Fruit fly (Drosophila melanogaster): Measurements from ENCODE around the gene unc80.

unc80 gene

dm6 chr3R:27695019-27695418, 32.8 kb downstream of the unc80 start, which contains the start of gene HSPBAP1 (continued):
- TF ChIP-seq CG7745 (tag; optimal IDR thresholded peaks at IDR 0.05) (no peak), lab (GFP tag; optimal IDR thresholded peaks at IDR 0.05) (no peak), Dp (GFP tag; optimal IDR thresholded peaks at IDR 0.05) (peak; percentile 81), CG12659 (GFP tag; optimal IDR thresholded peaks at IDR 0.05) (no peak), CG4617 (GFP tag; optimal IDR thresholded peaks at IDR 0.05; ENCODE audit: borderline replicate concordance) (peak; percentile 42), vnd (GFP tag; IDR thresholded peaks at IDR 0.05; ENCODE audit: partially characterized antibody) (no peak), Neu2 (GFP tag; optimal IDR thresholded peaks at IDR 0.05; ENCODE audit: borderline replicate concordance) (no peak), yki (optimal IDR thresholded peaks at IDR 0.05) (no peak), slbo (GFP tag; IDR thresholded peaks at IDR 0.05) (no peak), CG12219 (GFP tag; optimal IDR thresholded peaks at IDR 0.05) (no peak), Usf (GFP tag; optimal IDR thresholded peaks at IDR 0.05) (no peak), CoRest (tag; optimal IDR thresholded peaks at IDR 0.05) (no peak), CG15514 (GFP tag; optimal IDR thresholded peaks at IDR 0.05) (peak; percentile 0), Hsf (GFP tag; optimal IDR thresholded peaks at IDR 0.05) (no peak), ab (GFP tag; optimal IDR thresholded peaks at IDR 0.05) (no peak), MBD-R2 (GFP tag; IDR thresholded peaks at IDR 0.05) (peak; percentile 46; the same call in 1 of the 2 replicates), CG4424 (GFP tag; optimal IDR thresholded peaks at IDR 0.05) (no peak), CG17568 (GFP tag; optimal IDR thresholded peaks at IDR 0.05) (no peak), Asciz (GFP tag; optimal IDR thresholded peaks at IDR 0.05) (no peak), tll (GFP tag; optimal IDR thresholded peaks at IDR 0.05) (no peak), wdn (GFP tag; IDR thresholded peaks at IDR 0.05) (no peak), Lim3 (GFP tag; IDR thresholded peaks at IDR 0.05) (no peak), dm (GFP tag; optimal IDR thresholded peaks at IDR 0.05) (no peak), HLH4C (GFP tag; IDR thresholded peaks at IDR 0.05; ENCODE audit: partially characterized antibody) (no peak), ftz-f1 (GFP tag; optimal IDR thresholded peaks at IDR 0.05) (peak; percentile 71), CG32532 (GFP tag; IDR thresholded peaks at IDR 0.05) (no peak), gfzf (GFP tag; optimal IDR thresholded peaks at IDR 0.05) (peak; percentile 67), HmgD (GFP tag; optimal IDR thresholded peaks at IDR 0.05) (no peak), kay (GFP tag; optimal IDR thresholded peaks at IDR 0.05) (no peak), CG10979 (tag; optimal IDR thresholded peaks at IDR 0.05) (no peak), Myb (GFP tag; optimal IDR thresholded peaks at IDR 0.05) (peak; percentile 41), Dll (GFP tag; IDR thresholded peaks at IDR 0.05; ENCODE audit: partially characterized antibody) (no peak), onecut (GFP tag; IDR thresholded peaks at IDR 0.05) (no peak), CG5180 (GFP tag; optimal IDR thresholded peaks at IDR 0.05) (no peak), crol (GFP tag; IDR thresholded peaks at IDR 0.05) (no peak), MESR4 (GFP tag; optimal IDR thresholded peaks at IDR 0.05) (peak; percentile 33), Ets65A (GFP tag) (no peak), CG9797 (GFP tag; optimal IDR thresholded peaks at IDR 0.05) (peak; percentile 58), danr (GFP tag; IDR thresholded peaks at IDR 0.05) (no peak), Antp (GFP tag; optimal IDR thresholded peaks at IDR 0.05) (no peak), Eip74EF (GFP tag; optimal IDR thresholded peaks at IDR 0.05) (no peak), dysf (GFP tag; IDR thresholded peaks at IDR 0.05) (no peak), CG6854 (GFP tag; optimal IDR thresholded peaks at IDR 0.05) (no peak), E2f2 (GFP tag; IDR thresholded peaks at IDR 0.05) (peak; percentile 87), CG14014 (GFP tag; IDR thresholded peaks at IDR 0.05) (no peak), tup (GFP tag; optimal IDR thresholded peaks at IDR 0.05) (no peak)

Measured in whole organism, embryonic.